Fruit fly (Drosophila melanogaster) whole organism, embryonic: ENCODE results near the gene Naxe.
A peak's percentile ranks its signal among the peaks of the same experiment; 100 is the strongest.

Experiments used
- B-H1 ChIP-seq: fragments of 200-800 bp; sonication (Bioruptor generic); IDR thresholded peaks from 3 replicates; pipeline ENCODE4 v1.3.6; 2022; ENCODE audit warnings: missing biosample characterization, missing genetic modification characterization
- CG10959 ChIP-seq: fragments of 200-800 bp; sonication (Bioruptor generic); IDR thresholded peaks from 2 replicates; pipeline ENCODE4 v1.3.6; 2022; ENCODE audit warnings: missing biosample characterization, missing genetic modification characterization
- CG11456 ChIP-seq: fragments of 200-800 bp; sonication (Bioruptor generic); IDR thresholded peaks from 3 replicates; pipeline ENCODE4 v1.3.6; 2022; ENCODE audit warnings: missing biosample characterization, missing genetic modification characterization
- CG12071 ChIP-seq: fragments of 200-800 bp; sonication (Bioruptor generic); optimal IDR thresholded peaks from 3 replicates; lab custom pipeline; 2018; ENCODE audit warnings: missing biosample characterization, mild to moderate bottlenecking, missing genetic modification characterization
- CG12744 ChIP-seq: fragments of 200-800 bp; sonication (Bioruptor generic); optimal IDR thresholded peaks from 2 replicates; lab custom pipeline; 2016; ENCODE audit warnings: missing biosample characterization, missing genetic modification characterization
- CG14860 ChIP-seq: fragments of 200-800 bp; sonication (Bioruptor generic); IDR thresholded peaks from 3 replicates; pipeline ENCODE4 v1.3.6; 2022; ENCODE audit warnings: missing biosample characterization, missing genetic modification characterization; ENCODE audit not compliant: partially characterized antibody
- CG15514 ChIP-seq: fragments of 200-800 bp; sonication (Bioruptor generic); optimal IDR thresholded peaks from 3 replicates; lab custom pipeline; 2017; ENCODE audit warnings: missing biosample characterization, missing genetic modification characterization, mild to moderate bottlenecking, moderate library complexity, missing genetic modification reagents
- CG15696 ChIP-seq: fragments of 200-800 bp; sonication (Bioruptor generic); optimal IDR thresholded peaks from 2 replicates; lab custom pipeline; 2019; ENCODE audit warnings: missing biosample characterization, mild to moderate bottlenecking, missing genetic modification characterization, moderate library complexity
- CG17328 ChIP-seq: fragments of 200-800 bp; sonication (Bioruptor generic); IDR thresholded peaks from 2 replicates; pipeline ENCODE4 v1.3.6; 2022; ENCODE audit warnings: missing biosample characterization, missing genetic modification characterization
- CG2678 ChIP-seq: fragments of 200-800 bp; sonication (Bioruptor generic); optimal IDR thresholded peaks from 3 replicates; lab custom pipeline; 2019; ENCODE audit warnings: missing biosample characterization, mild to moderate bottlenecking, missing genetic modification characterization, moderate library complexity
- CG34422 ChIP-seq: fragments of 200-800 bp; sonication (Bioruptor generic); IDR thresholded peaks from 3 replicates; pipeline ENCODE4 v1.3.6; 2022; ENCODE audit warnings: missing biosample characterization, missing genetic modification characterization
- CG3847 ChIP-seq: fragments of 200-800 bp; sonication (Bioruptor generic); IDR thresholded peaks from 2 replicates; pipeline ENCODE4 v1.3.6; 2022; ENCODE audit warnings: missing biosample characterization, missing genetic modification characterization
- CG42726 ChIP-seq: fragments of 200-800 bp; sonication (Bioruptor generic); IDR thresholded peaks from 2 replicates; pipeline ENCODE4 v1.3.6; 2022; ENCODE audit warnings: missing biosample characterization, missing genetic modification characterization; ENCODE audit not compliant: partially characterized antibody
- CG4404 ChIP-seq: fragments of 200-800 bp; sonication (Bioruptor generic); IDR thresholded peaks from 2 replicates; pipeline ENCODE4 v1.3.6; 2022; ENCODE audit warnings: missing biosample characterization, missing genetic modification characterization
- CG6854 ChIP-seq: fragments of 200-800 bp; sonication (Bioruptor generic); optimal IDR thresholded peaks from 3 replicates; lab custom pipeline; 2017; ENCODE audit warnings: missing biosample characterization, mild to moderate bottlenecking, missing genetic modification characterization
- CG7786 ChIP-seq: fragments of 200-800 bp; sonication (Bioruptor generic); optimal IDR thresholded peaks from 2 replicates; lab custom pipeline; 2016; ENCODE audit warnings: missing biosample characterization, missing genetic modification characterization
- CG9817 ChIP-seq: fragments of 200-800 bp; sonication (Bioruptor generic); optimal IDR thresholded peaks from 2 replicates; lab custom pipeline; 2018; ENCODE audit warnings: missing biosample characterization, mild to moderate bottlenecking, missing genetic modification characterization, moderate library complexity
- CG9932 ChIP-seq: fragments of 200-800 bp; sonication (Bioruptor generic); IDR thresholded peaks from 2 replicates; pipeline ENCODE4 v1.3.6; 2022; ENCODE audit warnings: missing biosample characterization, missing genetic modification characterization
- CkIIα-i1 ChIP-seq: fragments of 200-800 bp; sonication (Bioruptor generic); IDR thresholded peaks from 2 replicates; pipeline ENCODE4 v1.3.6; 2022; ENCODE audit warnings: missing biosample characterization, missing genetic modification characterization
- Fer1 ChIP-seq: fragments of 200-800 bp; sonication (Bioruptor generic); optimal IDR thresholded peaks from 2 replicates; lab custom pipeline; 2017; ENCODE audit warnings: missing biosample characterization, mild to moderate bottlenecking, missing genetic modification characterization
- Fer3 ChIP-seq: fragments of 200-800 bp; sonication (Bioruptor generic); optimal IDR thresholded peaks from 2 replicates; lab custom pipeline; 2018; ENCODE audit warnings: missing biosample characterization, mild to moderate bottlenecking, missing genetic modification characterization, moderate library complexity
- Hr51 ChIP-seq, 2 experiments: fragments of 200-800 bp; sonication (Bioruptor generic); optimal IDR thresholded peaks; 2 replicates in 1 of 2; 3 replicates in 1 of 2; lab custom pipeline; 2016 to 2018; ENCODE audit warnings: missing biosample characterization in 2 of 2, missing genetic modification characterization in 2 of 2, mild to moderate bottlenecking in 1 of 2, moderate library complexity in 1 of 2
- MESR4 ChIP-seq: fragments of 200-800 bp; sonication (Bioruptor generic); optimal IDR thresholded peaks from 2 replicates; lab custom pipeline; 2018; ENCODE audit warnings: missing biosample characterization, mild to moderate bottlenecking, missing genetic modification characterization, moderate library complexity
- Med ChIP-seq: fragments of 200-800 bp; sonication (Bioruptor generic); peaks from one replicate; lab custom pipeline; 2016; ENCODE audit warnings: missing biosample characterization, missing genetic modification characterization, mild to moderate bottlenecking, inconsistent platforms, moderate library complexity
- Nf-YB ChIP-seq: fragments of 200-800 bp; sonication (Bioruptor generic); optimal IDR thresholded peaks from 3 replicates; lab custom pipeline; 2019; ENCODE audit warnings: missing biosample characterization, mild to moderate bottlenecking, missing genetic modification characterization, moderate library complexity
- Opbp ChIP-seq: fragments of 200-800 bp; sonication (Bioruptor generic); IDR thresholded peaks from 3 replicates; pipeline ENCODE4 v1.3.6; 2022; ENCODE audit warnings: missing biosample characterization, missing genetic modification characterization; ENCODE audit not compliant: partially characterized antibody
- Sin3A ChIP-seq: fragments of >200 bp; optimal IDR thresholded peaks from 2 replicates; lab custom pipeline; 2018
- Spps ChIP-seq: fragments of 200-800 bp; sonication (Bioruptor generic); optimal IDR thresholded peaks from 2 replicates; lab custom pipeline; 2018; ENCODE audit warnings: missing biosample characterization, mild to moderate bottlenecking, missing genetic modification characterization
- Sry-β ChIP-seq: fragments of 200-800 bp; sonication (Bioruptor generic); optimal IDR thresholded peaks from 2 replicates; lab custom pipeline; 2018; ENCODE audit warnings: missing biosample characterization, mild to moderate bottlenecking, missing genetic modification characterization, moderate library complexity
- Vsx1 ChIP-seq: fragments of 200-800 bp; sonication (Bioruptor generic); optimal IDR thresholded peaks from 2 replicates; lab custom pipeline; 2017; ENCODE audit warnings: missing biosample characterization, mild to moderate bottlenecking, missing genetic modification characterization, missing genetic modification reagents
- YL-1 ChIP-seq: fragments of 200-800 bp; sonication (Bioruptor generic); optimal IDR thresholded peaks from 3 replicates; lab custom pipeline; 2017; ENCODE audit warnings: missing biosample characterization, mild to moderate bottlenecking, missing genetic modification characterization
- da ChIP-seq: fragments of 200-800 bp; sonication (Bioruptor generic); optimal IDR thresholded peaks from 2 replicates; lab custom pipeline; 2016; ENCODE audit warnings: missing biosample characterization, missing genetic modification characterization
- dm ChIP-seq: fragments of 200-800 bp; sonication (Bioruptor generic); optimal IDR thresholded peaks from 3 replicates; lab custom pipeline; 2016; ENCODE audit warnings: missing biosample characterization, missing genetic modification characterization
- gcm2 ChIP-seq: fragments of 200-800 bp; sonication (Bioruptor generic); optimal IDR thresholded peaks from 2 replicates; lab custom pipeline; 2016; ENCODE audit warnings: missing biosample characterization, missing genetic modification characterization
- gem ChIP-seq: fragments of 200-800 bp; sonication (Bioruptor generic); optimal IDR thresholded peaks from 2 replicates; lab custom pipeline; 2019; ENCODE audit warnings: missing biosample characterization, mild to moderate bottlenecking, missing genetic modification characterization, moderate library complexity
- gsb ChIP-seq: fragments of 200-800 bp; sonication (Bioruptor generic); IDR thresholded peaks from 2 replicates; pipeline ENCODE4 v1.3.6; 2022; ENCODE audit warnings: missing biosample characterization, missing genetic modification characterization
- h ChIP-seq: fragments of >200 bp; optimal IDR thresholded peaks from 2 replicates; lab custom pipeline; 2017
- insv ChIP-seq, 2 experiments: fragments of 200-800 bp; sonication (Bioruptor generic); optimal IDR thresholded peaks; 3 replicates each; lab custom pipeline; 2016 to 2018; ENCODE audit warnings: missing biosample characterization in 2 of 2, missing genetic modification characterization in 2 of 2
- kay ChIP-seq: fragments of 200-800 bp; sonication (Bioruptor generic); optimal IDR thresholded peaks from 2 replicates; lab custom pipeline; 2016; ENCODE audit warnings: missing biosample characterization, missing genetic modification characterization
- lbe ChIP-seq: fragments of 200-800 bp; sonication (Bioruptor generic); optimal IDR thresholded peaks from 2 replicates; lab custom pipeline; 2016; ENCODE audit warnings: missing biosample characterization, mild to moderate bottlenecking, missing genetic modification characterization
- pho ChIP-seq: fragments of 200-800 bp; sonication (Bioruptor generic); optimal IDR thresholded peaks from 2 replicates; lab custom pipeline; 2016; ENCODE audit warnings: missing biosample characterization, missing genetic modification characterization
- prd ChIP-seq, 3 experiments: fragments of >200 bp in 2 of 3; fragments of 200-800 bp in 1 of 3; sonication (Bioruptor generic) in 1 of 3; optimal IDR thresholded peaks in 2 of 3; IDR thresholded peaks in 1 of 3; 2 replicates in 2 of 3; 3 replicates in 1 of 3; pipeline versions ENCODE4 v1.3.6 to Lab custom; 2017 to 2022; ENCODE audit warnings: missing biosample characterization in 1 of 3, missing genetic modification characterization in 1 of 3
- row ChIP-seq: fragments of 200-800 bp; sonication (Bioruptor generic); IDR thresholded peaks from 3 replicates; pipeline ENCODE4 v1.3.6; 2022; ENCODE audit warnings: missing biosample characterization, missing genetic modification characterization
- slbo ChIP-seq: fragments of 200-800 bp; sonication (Bioruptor generic); IDR thresholded peaks from 2 replicates; pipeline ENCODE4 v1.3.6; 2022; ENCODE audit warnings: missing biosample characterization, missing genetic modification characterization
- slp2 ChIP-seq: fragments of 200-800 bp; sonication (Bioruptor generic); optimal IDR thresholded peaks from 2 replicates; lab custom pipeline; 2016; ENCODE audit warnings: missing biosample characterization, missing genetic modification characterization
- tgo ChIP-seq: fragments of 200-800 bp; sonication (Bioruptor generic); IDR thresholded peaks from 3 replicates; pipeline ENCODE4 v1.3.6; 2022; ENCODE audit warnings: missing biosample characterization, missing genetic modification characterization
- tna ChIP-seq: fragments of 200-800 bp; sonication (Bioruptor generic); IDR thresholded peaks from 2 replicates; pipeline ENCODE4 v1.3.6; 2022; ENCODE audit warnings: missing biosample characterization, missing genetic modification characterization; ENCODE audit not compliant: partially characterized antibody
- trem ChIP-seq: fragments of 200-800 bp; optimal IDR thresholded peaks from 3 replicates; lab custom pipeline; 2019; ENCODE audit warnings: missing biosample characterization, mild to moderate bottlenecking, missing genetic modification characterization, moderate library complexity
- zfh1 ChIP-seq: fragments of 200-800 bp; sonication (Bioruptor generic); IDR thresholded peaks from 3 replicates; pipeline ENCODE4 v1.3.6; 2022; ENCODE audit warnings: missing biosample characterization, missing genetic modification characterization

Gene Naxe

DNA sequence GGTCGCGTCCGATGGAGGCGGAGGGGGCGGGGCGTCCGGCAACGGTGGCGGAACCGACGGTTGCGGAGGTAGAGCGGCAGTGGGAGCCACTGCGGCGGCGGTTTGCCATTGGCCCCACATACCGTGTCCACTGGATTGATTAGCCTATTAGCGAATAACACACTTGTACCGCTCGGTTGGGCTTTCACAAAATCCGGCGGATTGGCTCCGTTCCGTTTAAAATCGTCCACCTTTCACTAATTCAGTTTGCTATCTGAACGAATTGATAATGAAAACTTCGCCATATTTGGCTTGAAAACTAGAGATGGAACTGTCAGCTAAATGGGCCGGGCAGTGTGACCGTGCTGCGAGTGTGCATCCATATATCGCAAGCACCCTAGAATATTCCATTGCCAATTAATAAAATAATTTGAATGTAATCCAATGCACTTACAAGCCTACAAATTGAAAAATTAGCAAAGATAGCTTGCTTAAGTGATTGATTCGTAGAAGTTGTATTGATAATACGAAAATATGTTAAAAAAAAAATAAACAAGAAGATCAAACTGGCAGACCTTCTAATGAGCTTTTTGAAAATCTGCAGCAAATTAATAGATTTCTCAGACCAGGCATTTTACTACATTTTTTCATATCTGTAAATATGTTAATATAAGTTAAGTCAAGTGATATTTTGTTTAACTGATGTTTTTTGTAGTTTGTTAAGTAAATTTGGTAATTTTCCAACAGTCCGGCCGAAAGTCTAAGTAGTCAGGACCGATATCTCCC is 3.6 kb downstream of the Naxe start, which contains the start of gene ZAP3 (continued):
- TF ChIP-seq CG42726 (GFP tag; lab: Robert Waterston, UW) (peak; percentile 61), row (GFP tag; lab: Robert Waterston, UW) (peak; percentile 67), gcm2 (GFP tag; lab: Kevin White, UChicago) (no peak), CG10959 (no peak), CG9932 (0 out of 2 replicates have a peak, but pooled peaks have one; percentile 15), B-H1 (no peak), CG2678 (tag; lab: Kevin White, UChicago) (no peak), insv (GFP tag; optimal IDR thresholded peaks at IDR 0.05; lab: Kevin White, UChicago) (no peak), Hr51 (GFP tag; optimal IDR thresholded peaks at IDR 0.05; lab: Kevin White, UChicago) (no peak), gem (no peak), dm (no peak), CG12071 (GFP tag; lab: Kevin White, UChicago) (no peak), tna (GFP tag; lab: Robert Waterston, UW) (no peak), Nf-YB (no peak), CG34422 (GFP tag; lab: Robert Waterston, UW) (peak; percentile 28; the same call in 1 of the 3 replicates), CG15696 (no peak), Fer3 (tag; lab: Kevin White, UChicago) (no peak), gsb (no peak), CG6854 (GFP tag; lab: Kevin White, UChicago) (no peak), da (GFP tag; lab: Kevin White, UChicago) (no peak), Vsx1 (GFP tag; lab: Kevin White, UChicago) (no peak), CG4404 (GFP tag; lab: Robert Waterston, UW) (no peak), CG9817 (no peak), pho (GFP tag; lab: Kevin White, UChicago) (no peak), kay (GFP tag; lab: Kevin White, UChicago) (no peak), slp2 (GFP tag; lab: Kevin White, UChicago) (no peak), prd (optimal IDR thresholded peaks at IDR 0.05; lab: Kevin White, UChicago) (no peak), prd (GFP tag; IDR thresholded peaks at IDR 0.05; lab: Robert Waterston, UW) (no peak), MESR4 (GFP tag; lab: Kevin White, UChicago) (peak; percentile 88), Sry-β (GFP tag; lab: Kevin White, UChicago) (no peak), h (no peak), CG12744 (GFP tag; lab: Kevin White, UChicago) (no peak), tgo (GFP tag; lab: Robert Waterston, UW) (no peak), zfh1 (GFP tag; lab: Robert Waterston, UW) (peak; percentile 17; the same call in 1 of the 3 replicates), CkIIα-i1 (GFP tag; lab: Robert Waterston, UW) (no peak), Fer1 (GFP tag; lab: Kevin White, UChicago) (peak; percentile 16), lbe (GFP tag; lab: Kevin White, UChicago) (no peak), CG7786 (no peak), Spps (no peak), CG15514 (GFP tag; lab: Kevin White, UChicago) (no peak), Opbp (GFP tag; lab: Robert Waterston, UW) (peak; percentile 52; the same call in 1 of the 3 replicates), trem (no peak), CG11456 (GFP tag; lab: Robert Waterston, UW) (no peak), Sin3A (peak; percentile 22), YL-1 (GFP tag; lab: Kevin White, UChicago) (peak; percentile 68), CG17328 (GFP tag; lab: Robert Waterston, UW) (no peak), CG3847 (GFP tag; lab: Robert Waterston, UW) (0 out of 2 replicates have a peak, but pooled peaks have one; percentile 15), Med (GFP tag; lab: Kevin White, UChicago) (peak; percentile 39), slbo (GFP tag; lab: Robert Waterston, UW) (peak; percentile 13; the same call in 1 of the 2 replicates), CG14860 (0 out of 3 replicates have a peak, but pooled peaks have one; percentile 30)
